Fruit fly (Drosophila melanogaster): ENCODE measurements around the gene CG18814.

dm6 chr3L:16333013-16333412, 36.6 kb upstream of the CG18814 start, which contains the start of gene CG13056:
- TF ChIP-seq CTCF (optimal IDR thresholded peaks at IDR 0.05) (no peak), CG8478 (optimal IDR thresholded peaks at IDR 0.05) (no peak)
